Worm (Caenorhabditis elegans): ENCODE measurements around the gene srh-219.

The srh-219 gene

DNA sequence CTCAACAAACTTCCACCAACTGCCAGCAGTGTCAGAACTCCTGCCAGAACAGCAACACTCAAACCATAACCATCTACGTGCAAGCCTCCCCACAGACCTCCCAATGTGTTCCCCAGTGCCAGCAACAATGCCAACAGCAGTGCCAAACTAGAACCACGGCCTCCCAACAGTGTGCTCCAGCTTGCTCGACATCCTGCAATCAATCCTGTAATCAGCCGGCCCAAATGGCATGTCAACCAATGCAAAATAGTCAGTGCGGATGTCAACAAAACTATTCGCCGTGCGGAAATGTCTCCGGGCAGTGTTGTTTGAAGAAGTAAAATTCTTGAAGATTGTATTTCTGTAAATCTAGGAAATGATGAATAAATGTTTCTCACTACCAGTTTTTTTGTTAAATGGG, 28.6 kb upstream of the srh-219 start:
- TF ChIP-seq nfyb-1 (GFP tag; IDR thresholded peaks at IDR 0.05) (no peak), madf-8 (GFP tag; conservative IDR thresholded peaks at IDR 0.05) (no peak), somi-1 (GFP tag; optimal IDR thresholded peaks at IDR 0.05) (no peak), madf-6 (GFP tag; IDR thresholded peaks at IDR 0.05) (no peak), rec-8 (tag; optimal IDR thresholded peaks at IDR 0.05) (no peak), nhr-80 (tag; optimal IDR thresholded peaks at IDR 0.05) (no peak), B0336.3 (GFP tag; IDR thresholded peaks at IDR 0.05) (no peak), Y56A3A.18 (GFP tag; IDR thresholded peaks at IDR 0.05) (no peak), ceh-100 (GFP tag; IDR thresholded peaks at IDR 0.05) (no peak), ztf-18 (tag; optimal IDR thresholded peaks at IDR 0.05) (no peak), D2030.7 (GFP tag; IDR thresholded peaks at IDR 0.05) (no peak), F39B2.1 (GFP tag; IDR thresholded peaks at IDR 0.05) (no peak)

DNA sequence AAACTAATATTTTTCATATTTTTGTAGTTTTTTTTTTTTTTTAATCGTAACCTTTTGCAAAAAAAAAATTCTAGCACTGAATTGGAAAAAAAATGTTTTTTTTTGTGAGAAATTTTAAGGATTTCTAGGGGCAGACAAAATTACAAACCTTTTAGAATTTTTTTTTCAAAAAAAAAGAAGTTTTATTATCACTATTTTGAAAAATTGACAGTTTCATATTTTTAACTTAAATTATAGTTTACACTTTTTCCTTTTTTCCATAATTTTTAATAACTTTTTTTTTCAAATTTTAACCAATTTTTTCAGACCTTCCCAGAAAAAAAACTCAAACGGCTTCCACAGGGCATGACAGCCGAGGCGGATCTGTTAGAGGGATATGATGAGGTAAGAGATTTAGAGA, 24.2 kb upstream of the srh-219 start, which contains the start of gene dpf-1:
Gene dpf-1, plus strand, starts transcription at position 301 of the 400 bp plus-strand sequence.
- TF ChIP-seq F37B4.10 (GFP tag; IDR thresholded peaks at IDR 0.05) (no peak), atf-7 (tag; optimal IDR thresholded peaks at IDR 0.05) (no peak), him-1 (tag; optimal IDR thresholded peaks at IDR 0.05) (no peak), rcor-1 (GFP tag; IDR thresholded peaks at IDR 0.05) (no peak), sdz-38 (tag; optimal IDR thresholded peaks at IDR 0.05) (no peak), F49E8.2 (tag; optimal IDR thresholded peaks at IDR 0.05; ENCODE audit: insufficient read depth) (no peak), nfyb-1 (GFP tag; IDR thresholded peaks at IDR 0.05) (no peak), akir-1 (GFP tag; optimal IDR thresholded peaks at IDR 0.05) (no peak)

DNA sequence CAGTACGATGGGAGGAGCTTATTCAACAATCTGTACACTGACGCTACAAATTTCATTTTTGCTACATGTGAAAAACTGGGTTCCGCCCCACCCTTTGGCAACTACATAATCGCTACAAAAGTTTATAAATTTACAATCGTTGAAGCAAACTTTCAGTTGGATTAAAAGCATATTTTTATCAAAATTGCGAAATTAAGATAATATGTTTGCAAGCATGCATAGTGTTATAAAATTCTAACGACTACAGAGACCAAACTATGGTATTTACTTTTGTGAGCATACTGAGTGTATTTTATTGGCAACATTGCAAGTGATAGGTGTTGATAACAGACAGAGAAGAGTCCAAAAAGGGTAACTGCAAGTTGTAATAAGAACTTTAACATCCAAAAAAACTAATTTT, 16.7 kb upstream of the srh-219 start, which contains the start of gene C06B8.2:
Gene C06B8.2, minus strand, starts transcription at position 153 of the 400 bp plus-strand sequence.
- TF ChIP-seq dpl-1 (GFP tag; optimal IDR thresholded peaks at IDR 0.05) (no peak), nfya-1 (tag; optimal IDR thresholded peaks at IDR 0.05; ENCODE audit: borderline replicate concordance, insufficient read depth) (no peak), cebp-1 (GFP tag; IDR thresholded peaks at IDR 0.05) (peak; percentile 54; the same call in 1 of the 2 replicates), cebp-1 (tag; optimal IDR thresholded peaks at IDR 0.05) (no peak), C17E4.6 (GFP tag; IDR thresholded peaks at IDR 0.05) (no peak), tbp1 (GFP tag; optimal IDR thresholded peaks at IDR 0.05) (no peak), lir-1 (GFP tag; conservative IDR thresholded peaks at IDR 0.05) (no peak), lsl-1 (GFP tag; optimal IDR thresholded peaks at IDR 0.05) (no peak)

DNA sequence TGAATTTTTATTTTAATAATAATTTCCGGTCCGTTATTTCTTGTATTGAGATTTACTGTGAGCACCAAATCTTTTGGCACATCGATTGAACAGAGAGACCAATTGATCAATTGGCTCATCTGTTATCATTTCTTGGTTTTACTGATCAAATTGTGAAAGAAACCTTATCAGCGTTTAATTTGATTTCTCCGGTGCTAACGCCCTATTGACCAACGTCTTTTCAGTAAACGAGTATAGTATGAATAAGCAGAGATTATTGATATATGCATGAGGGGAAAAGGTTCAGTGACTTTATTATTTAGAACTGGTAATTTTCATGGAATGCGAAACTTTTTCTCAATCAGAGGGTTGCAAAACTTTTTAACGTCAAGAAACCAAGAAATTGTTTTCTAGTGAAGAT, 16.2 kb upstream of the srh-219 start:
- TF ChIP-seq ztf-26 (tag; optimal IDR thresholded peaks at IDR 0.05): no peak
- no peak for TF ChIP-seq mxl-1 (tag; optimal IDR thresholded peaks at IDR 0.05)
- TF ChIP-seq Y56A3A.18 (GFP tag; IDR thresholded peaks at IDR 0.05): no peak
- TF ChIP-seq hlh-26 (GFP tag; conservative IDR thresholded peaks at IDR 0.05): no peak
- TF ChIP-seq lsl-1 (GFP tag; optimal IDR thresholded peaks at IDR 0.05): no peak
- TF ChIP-seq snpc-1.3 (tag; optimal IDR thresholded peaks at IDR 0.05; ENCODE audit: insufficient read depth): no peak
- no peak for TF ChIP-seq ceh-40 (GFP tag; IDR thresholded peaks at IDR 0.05)
- TF ChIP-seq ZK185.1 (tag; optimal IDR thresholded peaks at IDR 0.05; ENCODE audit: poor library complexity, severe bottlenecking): no peak
- TF ChIP-seq xnd-1 (tag; optimal IDR thresholded peaks at IDR 0.05): no peak
- no peak for TF ChIP-seq F10E7.11 (tag; optimal IDR thresholded peaks at IDR 0.05)
- no peak for TF ChIP-seq pbrm-1 (GFP tag; IDR thresholded peaks at IDR 0.05)
- TF ChIP-seq cebp-2 (GFP tag; IDR thresholded peaks at IDR 0.05): no peak
- TF ChIP-seq attf-5 (GFP tag; optimal IDR thresholded peaks at IDR 0.05): no peak
- no peak for TF ChIP-seq lag-1 (GFP tag; IDR thresholded peaks at IDR 0.05)
- TF ChIP-seq B0261.1 (tag; optimal IDR thresholded peaks at IDR 0.05): no peak
- no peak for TF ChIP-seq bed-1 (GFP tag; IDR thresholded peaks at IDR 0.05)

Data from whole organism, young adult.